Worm (Caenorhabditis elegans) whole organism, early embryonic: ENCODE data around the gene M03B6.1.

ENCODE experiments used
- B0310.2 ChIP-seq: sonication (generic microtip); optimal IDR thresholded peaks from 2 replicates; lab custom pipeline; 2016; ENCODE audit warnings: mild to moderate bottlenecking, missing genetic modification characterization, missing compliant biosample characterization
- aly-1 ChIP-seq: sonication (generic microtip); optimal IDR thresholded peaks from 2 replicates; lab custom pipeline; 2016; ENCODE audit warnings: missing genetic modification characterization, missing compliant biosample characterization
- ama-1 ChIP-seq: fragments of 150-350 bp; optimal IDR thresholded peaks from 2 replicates; lab custom pipeline; 2014
- ceh-36 ChIP-seq: sonication (generic microtip); optimal IDR thresholded peaks from 2 replicates; lab custom pipeline; 2016; ENCODE audit warnings: missing genetic modification characterization, inconsistent platforms, missing compliant biosample characterization
- ets-7 ChIP-seq: sonication (generic microtip); optimal IDR thresholded peaks from 2 replicates; lab custom pipeline; 2016; ENCODE audit warnings: missing genotype, missing genetic modification characterization, missing compliant biosample characterization
- flt-1 ChIP-seq: fragments of 200-800 bp; sonication (Bioruptor generic); IDR thresholded peaks from 2 replicates; pipeline ENCODE4 v1.3.6; 2022; ENCODE audit warnings: missing genetic modification characterization, missing compliant biosample characterization
- hmbx-1 ChIP-seq: sonication (generic microtip); optimal IDR thresholded peaks from 2 replicates; lab custom pipeline; 2016; ENCODE audit warnings: mild to moderate bottlenecking, missing genetic modification characterization, missing compliant biosample characterization
- pes-1 ChIP-seq: fragments of 200-800 bp; sonication (Bioruptor generic); IDR thresholded peaks from 2 replicates; pipeline ENCODE4 v1.3.6; 2022; ENCODE audit warnings: missing genetic modification reagents, missing genetic modification characterization, missing compliant biosample characterization
- scrt-1 ChIP-seq: fragments of 200-800 bp; sonication (Bioruptor generic); IDR thresholded peaks from 2 replicates; pipeline ENCODE4 v1.3.6; 2022; ENCODE audit warnings: missing genetic modification characterization, missing compliant biosample characterization
- sea-1 ChIP-seq: fragments of 200-800 bp; sonication (Bioruptor generic); conservative IDR thresholded peaks from 2 replicates; pipeline ENCODE4 v1.3.6; 2022; ENCODE audit warnings: missing genetic modification characterization, missing compliant biosample characterization
- tbx-11 ChIP-seq: fragments of 200-800 bp; sonication (Bioruptor generic); IDR thresholded peaks from 2 replicates; pipeline ENCODE4 v1.3.6; 2022; ENCODE audit warnings: missing genetic modification characterization, missing compliant biosample characterization
- tra-4 ChIP-seq: sonication (generic microtip); optimal IDR thresholded peaks from 2 replicates; lab custom pipeline; 2017; ENCODE audit warnings: missing genetic modification characterization, missing compliant biosample characterization

ce11 chrX:13840336-13840735, 1.1 kb upstream of the M03B6.1 start:
- TF ChIP-seq ama-1 = no peak
- TF ChIP-seq tra-4 (tag; lab: Kevin White, UChicago) = no peak
- no peak for TF ChIP-seq ceh-36 (tag; lab: Kevin White, UChicago)
- no peak for TF ChIP-seq pes-1 (GFP tag; lab: Robert Waterston, UW)
- TF ChIP-seq B0310.2 (tag; lab: Kevin White, UChicago) = no peak
- no peak for TF ChIP-seq scrt-1 (GFP tag; lab: Robert Waterston, UW)
- no peak for TF ChIP-seq flt-1
- TF ChIP-seq tbx-11 = no peak
- no peak for TF ChIP-seq hmbx-1 (tag; lab: Kevin White, UChicago)
- no peak for TF ChIP-seq ets-7
- no peak for TF ChIP-seq aly-1 (tag; lab: Kevin White, UChicago)
- no peak for TF ChIP-seq sea-1 (GFP tag; lab: Robert Waterston, UW)
